Worm (Caenorhabditis elegans) whole organism, young adult: ENCODE results near the gene twk-4.

ENCODE experiments used
- B0019.2 ChIP-seq: fragments of 200-800 bp; sonication (Bioruptor generic); conservative IDR thresholded peaks from 2 replicates; pipeline ENCODE4 v1.3.6; 2022; ENCODE audit warnings: missing genetic modification reagents, missing genetic modification characterization, missing compliant biosample characterization
- B0336.3 ChIP-seq: fragments of 200-800 bp; sonication (Bioruptor generic); IDR thresholded peaks from 2 replicates; pipeline ENCODE4 v1.3.6; 2022; ENCODE audit warnings: missing genetic modification characterization, missing compliant biosample characterization
- F37B4.10 ChIP-seq: fragments of 200-800 bp; sonication (Bioruptor generic); IDR thresholded peaks from 2 replicates; pipeline ENCODE4 v1.3.6; 2022; ENCODE audit warnings: missing genetic modification characterization, missing compliant biosample characterization
- F39B2.1 ChIP-seq: fragments of 200-800 bp; sonication (Bioruptor generic); IDR thresholded peaks from 2 replicates; pipeline ENCODE4 v1.3.6; 2022; ENCODE audit warnings: missing genetic modification reagents, missing genetic modification characterization, missing compliant biosample characterization
- F49E8.2 ChIP-seq: sonication (generic microtip); optimal IDR thresholded peaks from 3 replicates; lab custom pipeline; 2017; ENCODE audit warnings: missing genetic modification characterization, mild to moderate bottlenecking, missing compliant biosample characterization, antibody characterized with exemption, moderate library complexity; ENCODE audit not compliant: insufficient read depth
- K12H6.12 ChIP-seq: fragments of 200-800 bp; sonication (Bioruptor generic); optimal IDR thresholded peaks from 2 replicates; lab custom pipeline; 2018; ENCODE audit warnings: mild to moderate bottlenecking, missing genetic modification characterization, missing compliant biosample characterization
- Y53G8AR.9 ChIP-seq: fragments of 200-800 bp; sonication (Bioruptor generic); conservative IDR thresholded peaks from 2 replicates; pipeline ENCODE4 v1.3.6; 2022; ENCODE audit warnings: missing genetic modification reagents, missing genetic modification characterization, missing compliant biosample characterization
- Y56A3A.18 ChIP-seq: fragments of 200-800 bp; sonication (Bioruptor generic); IDR thresholded peaks from 2 replicates; pipeline ENCODE4 v1.3.6; 2022; ENCODE audit warnings: missing genetic modification reagents, missing genetic modification characterization, missing compliant biosample characterization
- athp-1 ChIP-seq: sonication (generic microtip); optimal IDR thresholded peaks from 2 replicates; lab custom pipeline; 2017; ENCODE audit warnings: mild to moderate bottlenecking, missing genetic modification characterization, missing compliant biosample characterization
- attf-3 ChIP-seq: fragments of 200-800 bp; sonication (Bioruptor generic); conservative IDR thresholded peaks from 2 replicates; pipeline ENCODE4 v1.3.6; 2022; ENCODE audit warnings: missing genetic modification reagents, missing genetic modification characterization, missing compliant biosample characterization
- attf-5 ChIP-seq: fragments of 200-800 bp; sonication (Bioruptor generic); optimal IDR thresholded peaks from 2 replicates; lab custom pipeline; 2018; ENCODE audit warnings: mild to moderate bottlenecking, missing genetic modification characterization, missing compliant biosample characterization
- attf-6 ChIP-seq: fragments of 200-800 bp; sonication (Bioruptor generic); IDR thresholded peaks from 2 replicates; pipeline ENCODE4 v1.3.6; 2022; ENCODE audit warnings: missing genetic modification reagents, missing genetic modification characterization, missing compliant biosample characterization
- cebp-2 ChIP-seq: fragments of 200-800 bp; sonication (Bioruptor generic); IDR thresholded peaks from 2 replicates; pipeline ENCODE4 v1.3.6; 2022; ENCODE audit warnings: missing genetic modification characterization, missing compliant biosample characterization
- ceh-27 ChIP-seq: fragments of 200-800 bp; sonication (Bioruptor generic); optimal IDR thresholded peaks from 2 replicates; lab custom pipeline; 2018; ENCODE audit warnings: mild to moderate bottlenecking, missing genetic modification characterization, moderate library complexity, missing compliant biosample characterization
- die-1 ChIP-seq: sonication (generic microtip); optimal IDR thresholded peaks from 2 replicates; lab custom pipeline; 2016; ENCODE audit warnings: missing genotype, mild to moderate bottlenecking, missing genetic modification characterization, missing compliant biosample characterization
- dpff-1 ChIP-seq: sonication (generic microtip); optimal IDR thresholded peaks from 2 replicates; lab custom pipeline; 2017; ENCODE audit warnings: mild to moderate bottlenecking, missing genetic modification characterization, missing compliant biosample characterization
- egl-44 ChIP-seq: fragments of 200-800 bp; sonication (Bioruptor generic); IDR thresholded peaks from 2 replicates; pipeline ENCODE4 v1.3.6; 2022; ENCODE audit warnings: missing genetic modification reagents, missing genetic modification characterization, missing compliant biosample characterization
- fkh-3 ChIP-seq: sonication (generic microtip); optimal IDR thresholded peaks from 2 replicates; lab custom pipeline; 2016; ENCODE audit warnings: mild to moderate bottlenecking, missing genetic modification characterization, missing compliant biosample characterization
- hmg-20 ChIP-seq: fragments of 200-800 bp; sonication (Bioruptor generic); IDR thresholded peaks from 2 replicates; pipeline ENCODE4 v1.3.6; 2022; ENCODE audit warnings: missing genetic modification reagents, missing genetic modification characterization, missing compliant biosample characterization
- lin-26 ChIP-seq: fragments of 200-800 bp; sonication (Bioruptor generic); IDR thresholded peaks from 2 replicates; pipeline ENCODE4 v1.3.6; 2022; ENCODE audit warnings: missing genetic modification reagents, missing genetic modification characterization, missing compliant biosample characterization
- lin-54 ChIP-seq: fragments of 200-800 bp; sonication (Bioruptor generic); optimal IDR thresholded peaks from 2 replicates; lab custom pipeline; 2018; ENCODE audit warnings: mild to moderate bottlenecking, missing genetic modification characterization, missing compliant biosample characterization
- mes-4 ChIP-seq: sonication (generic microtip); optimal IDR thresholded peaks from 2 replicates; lab custom pipeline; 2016; ENCODE audit warnings: missing genotype, missing genetic modification characterization, missing compliant biosample characterization
- nfya-1 ChIP-seq: sonication (generic microtip); optimal IDR thresholded peaks from 2 replicates; lab custom pipeline; 2017; ENCODE audit warnings: antibody characterized with exemption, missing compliant biosample characterization, missing genetic modification characterization, borderline replicate concordance; ENCODE audit not compliant: insufficient read depth
- nfyb-1 ChIP-seq: fragments of 200-800 bp; sonication (Bioruptor generic); IDR thresholded peaks from 2 replicates; pipeline ENCODE4 v1.3.6; 2022; ENCODE audit warnings: missing genetic modification reagents, missing genetic modification characterization, missing compliant biosample characterization
- sea-2 ChIP-seq: fragments of 200-800 bp; sonication (Bioruptor generic); IDR thresholded peaks from 2 replicates; pipeline ENCODE4 v1.3.6; 2022; ENCODE audit warnings: missing genetic modification characterization, missing compliant biosample characterization
- snpc-1.1 ChIP-seq: sonication (generic microtip); optimal IDR thresholded peaks from 2 replicates; lab custom pipeline; 2017; ENCODE audit warnings: missing genetic modification characterization, mild to moderate bottlenecking, missing compliant biosample characterization, antibody characterized with exemption, moderate library complexity, missing genotype, missing genetic modification reagents; ENCODE audit not compliant: insufficient read depth
- snpc-4 ChIP-seq, 5 experiments: fragments of 150-350 bp in 1 of 5; sonication (generic microtip) in 4 of 5; optimal IDR thresholded peaks; 2 replicates each; lab custom pipeline; 2014 to 2018; ENCODE audit warnings: missing genetic modification characterization in 5 of 5, missing biosample characterization in 3 of 5, antibody characterized with exemption in 2 of 5, mild to moderate bottlenecking in 2 of 5, missing compliant biosample characterization in 2 of 5, missing genotype in 2 of 5, moderate library complexity in 2 of 5, missing genetic modification reagents in 1 of 5
- somi-1 ChIP-seq: fragments of 200-800 bp; sonication (Bioruptor generic); optimal IDR thresholded peaks from 2 replicates; lab custom pipeline; 2018; ENCODE audit warnings: mild to moderate bottlenecking, missing genetic modification characterization, missing compliant biosample characterization
- tbx-9 ChIP-seq: sonication (generic microtip); optimal IDR thresholded peaks from 2 replicates; lab custom pipeline; 2016; ENCODE audit warnings: borderline replicate concordance, missing genetic modification characterization, inconsistent platforms, missing compliant biosample characterization
- ztf-26 ChIP-seq: sonication (generic microtip); optimal IDR thresholded peaks from 2 replicates; lab custom pipeline; 2017; ENCODE audit warnings: missing genetic modification characterization, missing compliant biosample characterization
- ztf-28 ChIP-seq: fragments of 200-800 bp; sonication (Bioruptor generic); IDR thresholded peaks from 2 replicates; pipeline ENCODE4 v1.3.6; 2022; ENCODE audit warnings: missing genetic modification reagents, missing genetic modification characterization, missing compliant biosample characterization
- ztf-3 ChIP-seq: fragments of 200-800 bp; sonication (Bioruptor generic); optimal IDR thresholded peaks from 2 replicates; lab custom pipeline; 2018; ENCODE audit warnings: mild to moderate bottlenecking, missing genetic modification characterization, missing compliant biosample characterization

The twk-4 gene

DNA sequence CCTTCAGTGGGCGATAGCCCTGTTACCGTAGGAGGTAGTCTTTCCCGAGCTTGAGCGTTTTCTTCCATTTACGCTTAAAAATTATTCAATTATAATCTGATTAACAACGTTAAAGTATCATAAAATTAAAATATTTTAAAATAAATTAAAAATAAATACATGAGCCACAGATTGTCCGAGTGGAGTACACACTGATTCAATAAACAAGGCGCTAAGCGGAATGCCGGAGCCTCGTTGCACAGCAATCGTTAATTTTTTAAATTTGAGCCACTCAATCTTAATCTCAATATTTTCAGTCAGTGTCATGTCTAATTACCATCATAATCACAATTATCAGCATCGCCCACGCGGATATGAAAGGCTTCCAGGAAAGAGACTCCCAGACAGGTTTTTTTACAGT is 17.0 kb downstream of the twk-4 start, which contains the start of the genes sec-5 and pir-1:
Gene sec-5 (minus strand): TSS at position 73 of the 400 bp plus-strand sequence.
Gene pir-1 (plus strand): TSS at position 221 of the 400 bp plus-strand sequence.
- TF ChIP-seq attf-3 (GFP tag; lab: Robert Waterston, UW) (peak; percentile 96), egl-44 (no peak), lin-54 (GFP tag; lab: Kevin White, UChicago) (peak; percentile 7)

DNA sequence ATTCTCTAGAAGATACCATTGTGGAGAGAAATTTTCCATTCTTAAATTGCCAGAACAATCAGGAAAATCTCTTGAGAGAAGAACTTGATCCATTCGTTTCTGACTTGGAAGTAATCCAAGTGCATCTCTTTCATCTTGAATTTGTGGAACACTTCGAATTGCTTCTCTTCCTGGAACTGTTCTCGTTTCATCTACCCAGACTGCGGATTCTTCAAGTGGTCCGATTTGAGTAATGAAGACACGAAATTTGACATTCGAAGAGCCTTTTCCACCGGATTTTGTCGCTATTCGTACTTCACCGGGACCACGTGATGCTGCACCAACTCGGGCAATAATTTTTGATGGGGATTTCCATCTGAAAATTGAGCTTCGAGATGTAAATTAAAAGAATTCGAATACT is 17.6 kb downstream of the twk-4 start:
- TF ChIP-seq ceh-27 (GFP tag; lab: Kevin White, UChicago): no peak
- TF ChIP-seq lin-26 (GFP tag; lab: Robert Waterston, UW): no peak
- no peak for TF ChIP-seq attf-5 (GFP tag; lab: Kevin White, UChicago)
- no peak for TF ChIP-seq F39B2.1 (GFP tag; lab: Robert Waterston, UW)
- TF ChIP-seq die-1 (tag; lab: Kevin White, UChicago): no peak
- no peak for TF ChIP-seq cebp-2 (GFP tag; lab: Robert Waterston, UW)
- TF ChIP-seq lin-54 (GFP tag; lab: Kevin White, UChicago): no peak
- no peak for TF ChIP-seq ztf-28
- no peak for TF ChIP-seq Y56A3A.18 (GFP tag; lab: Robert Waterston, UW)
- no peak for TF ChIP-seq egl-44
- no peak for TF ChIP-seq F37B4.10
- TF ChIP-seq tbx-9: no peak
- no peak for TF ChIP-seq ztf-26
- TF ChIP-seq B0019.2 (GFP tag; lab: Robert Waterston, UW): no peak

ce11 chrII:9173471-9173870 is 20.6 kb downstream of the twk-4 start:
- TF ChIP-seq fkh-3 (no peak), Y53G8AR.9 (GFP tag; lab: Robert Waterston, UW) (no peak), K12H6.12 (tag; lab: Kevin White, UChicago) (no peak), B0336.3 (GFP tag; lab: Robert Waterston, UW) (no peak), mes-4 (no peak), ztf-28 (no peak), nfyb-1 (GFP tag; lab: Robert Waterston, UW) (no peak), snpc-1.1 (tag; lab: Kevin White, UChicago) (no peak), snpc-4 (GFP tag; optimal IDR thresholded peaks at IDR 0.05; lab: Kevin White, UChicago) (no peak), snpc-4 (tag; optimal IDR thresholded peaks at IDR 0.05; lab: Kevin White, UChicago) (no peak), F49E8.2 (no peak), ztf-3 (GFP tag; lab: Kevin White, UChicago) (no peak)

DNA sequence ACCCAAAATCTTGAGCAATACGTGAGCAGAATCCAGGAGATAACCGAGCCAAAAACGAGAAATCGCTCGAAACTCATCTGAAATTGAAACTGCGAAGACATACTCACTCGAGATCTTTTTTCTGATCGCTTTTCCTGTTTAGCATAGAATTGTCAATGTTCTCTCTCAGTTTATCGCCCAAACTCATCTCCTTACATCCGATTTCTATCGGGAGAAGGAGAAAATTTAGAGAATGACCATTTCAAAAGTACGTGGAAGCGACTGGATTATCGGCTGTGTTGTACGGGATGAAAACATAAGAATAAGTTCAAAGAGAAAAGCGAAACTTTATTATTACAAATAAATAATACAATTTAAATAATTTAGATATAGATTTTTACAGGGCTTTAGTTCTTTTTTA is 21.2 kb downstream of the twk-4 start, which contains the start of gene T23G7.2:
Gene T23G7.2 (minus strand): TSS at position 101 of the 400 bp plus-strand sequence.
- peak; percentile 29 for TF ChIP-seq nfya-1 (tag; lab: Kevin White, UChicago)
- no peak for TF ChIP-seq sea-2 (GFP tag; lab: Robert Waterston, UW)

DNA sequence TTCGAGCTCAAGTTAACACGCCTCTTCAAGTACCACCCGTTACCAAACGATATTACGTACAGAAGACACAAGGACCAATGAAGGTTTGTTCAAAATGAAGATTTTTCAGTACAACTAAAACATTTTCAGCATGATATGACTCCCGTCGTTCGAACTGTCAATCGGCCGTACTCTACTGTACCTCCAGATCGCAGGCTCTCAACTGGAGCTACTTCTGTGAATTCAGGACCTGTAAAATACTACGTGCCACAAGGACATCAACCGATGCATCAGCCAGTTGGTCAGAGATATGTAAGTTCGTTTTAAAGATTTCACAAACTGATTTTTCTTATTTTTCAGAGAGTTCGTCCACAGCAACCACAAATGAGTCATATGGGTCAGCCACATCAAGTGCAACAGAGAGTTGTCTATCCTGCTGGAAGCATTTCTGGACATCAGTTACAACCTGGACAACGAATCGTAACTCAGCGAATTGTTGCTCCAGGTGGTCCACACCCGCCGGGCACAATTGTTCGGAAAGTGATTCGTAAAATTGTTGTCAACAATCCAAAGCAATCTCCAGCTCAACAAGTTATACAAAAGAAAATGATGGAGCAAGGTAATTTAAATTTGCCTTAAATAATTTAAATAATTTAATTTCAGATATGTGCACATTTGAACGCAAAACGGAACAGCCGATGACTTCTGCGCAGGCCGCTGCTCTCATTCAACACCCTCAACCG is 22.5 kb downstream of the twk-4 start:
- no peak for TF ChIP-seq dpff-1 (tag; lab: Kevin White, UChicago)
- TF ChIP-seq snpc-1.1 (tag; lab: Kevin White, UChicago): no peak
- no peak for TF ChIP-seq attf-5 (GFP tag; lab: Kevin White, UChicago)
- TF ChIP-seq somi-1 (GFP tag; lab: Kevin White, UChicago): no peak
- TF ChIP-seq athp-1 (tag; lab: Kevin White, UChicago): no peak
- TF ChIP-seq F49E8.2: no peak
- TF ChIP-seq attf-6 (GFP tag; lab: Robert Waterston, UW): no peak
- no peak for TF ChIP-seq hmg-20 (GFP tag; lab: Robert Waterston, UW)
- no peak for TF ChIP-seq fkh-3
- no peak for TF ChIP-seq nfyb-1 (GFP tag; lab: Robert Waterston, UW)
- TF ChIP-seq, all 124 proteins: peak for 0
